Worm (Caenorhabditis elegans): Measurements from ENCODE around the gene tmem-120.

ce11 chrIII:1519906-1520305 lies 2.1 kb upstream of the tmem-120 start:
- TF ChIP-seq ceh-16 (tag; optimal IDR thresholded peaks at IDR 0.05): no peak
- no peak for TF ChIP-seq elt-3 (tag; optimal IDR thresholded peaks at IDR 0.05)

Data from whole organism, L3 larva.